Fruit fly (Drosophila melanogaster) whole organism, wandering third instar larva: Measurements from ENCODE around the gene CG13113.

ENCODE experiments used
- CG32264 ChIP-seq: fragments of 200-800 bp; sonication (Bioruptor generic); optimal IDR thresholded peaks from 2 replicates; lab custom pipeline; 2016; ENCODE audit warnings: missing biosample characterization, missing genetic modification characterization
- CrebA ChIP-seq: fragments of 200-800 bp; sonication (Bioruptor generic); optimal IDR thresholded peaks from 2 replicates; lab custom pipeline; 2016; ENCODE audit warnings: missing biosample characterization, mild to moderate bottlenecking, missing genetic modification characterization, borderline replicate concordance
- Dif ChIP-seq: fragments of 200-275, 200-300 bp; sonication (Bioruptor generic); optimal IDR thresholded peaks from 2 replicates; lab custom pipeline; 2018; ENCODE audit warnings: missing biosample characterization, missing genetic modification characterization; ENCODE audit not compliant: partially characterized antibody
- GATAd ChIP-seq: sonication (Bioruptor generic); optimal IDR thresholded peaks from 2 replicates; lab custom pipeline; 2016; ENCODE audit warnings: missing biosample characterization, missing genetic modification characterization
- HLH106 ChIP-seq: fragments of 200-800 bp; optimal IDR thresholded peaks from 3 replicates; lab custom pipeline; 2019; ENCODE audit warnings: missing biosample characterization, mild to moderate bottlenecking, missing genetic modification characterization, moderate library complexity
- Hnf4 ChIP-seq: fragments of 200-800 bp; sonication (Bioruptor generic); optimal IDR thresholded peaks from 2 replicates; lab custom pipeline; 2016; ENCODE audit warnings: missing biosample characterization, mild to moderate bottlenecking, missing genetic modification characterization
- Hr78 ChIP-seq: fragments of >200 bp; optimal IDR thresholded peaks from 2 replicates; lab custom pipeline; 2017; ENCODE audit warnings: missing biosample characterization, missing genetic modification characterization
- Hr83 ChIP-seq: fragments of 200-300 bp; sonication (Bioruptor generic); optimal IDR thresholded peaks from 2 replicates; lab custom pipeline; 2016; ENCODE audit warnings: missing biosample characterization, mild to moderate bottlenecking, missing genetic modification characterization, moderate library complexity; ENCODE audit not compliant: poor library complexity, severe bottlenecking
- Mio ChIP-seq: sonication (Bioruptor generic); optimal IDR thresholded peaks from 2 replicates; lab custom pipeline; 2016; ENCODE audit warnings: missing biosample characterization, missing genetic modification characterization
- N ChIP-seq: fragments of >200 bp; optimal IDR thresholded peaks from 2 replicates; lab custom pipeline; 2018; ENCODE audit warnings: missing biosample characterization, missing external identifiers, missing genetic modification characterization
- OdsH ChIP-seq: fragments of 200-800 bp; sonication (Bioruptor generic); optimal IDR thresholded peaks from 2 replicates; lab custom pipeline; 2016; ENCODE audit warnings: missing biosample characterization, mild to moderate bottlenecking, missing genetic modification characterization
- Rel ChIP-seq, 2 experiments: fragments of 200-800 bp; sonication (Bioruptor generic) in 1 of 2; optimal IDR thresholded peaks; 2 replicates in 1 of 2; 3 replicates in 1 of 2; lab custom pipeline; 2016 to 2019; ENCODE audit warnings: mild to moderate bottlenecking in 2 of 2, missing biosample characterization in 2 of 2, missing genetic modification characterization in 2 of 2, moderate library complexity in 1 of 2
- Sp1 ChIP-seq: fragments of 200-800 bp; sonication (Bioruptor generic); optimal IDR thresholded peaks from 3 replicates; lab custom pipeline; 2019; ENCODE audit warnings: missing biosample characterization, mild to moderate bottlenecking, missing genetic modification characterization, moderate library complexity
- Vsx2 ChIP-seq: fragments of 200-300, 225-300 bp; sonication (Bioruptor generic); optimal IDR thresholded peaks from 2 replicates; lab custom pipeline; 2018; ENCODE audit warnings: missing biosample characterization, missing genetic modification characterization; ENCODE audit not compliant: partially characterized antibody
- br ChIP-seq: fragments of 200-800 bp; sonication (Bioruptor generic); optimal IDR thresholded peaks from 2 replicates; lab custom pipeline; 2016; ENCODE audit warnings: missing biosample characterization, missing genetic modification characterization
- brk ChIP-seq: fragments of 200-800 bp; sonication (Bioruptor generic); optimal IDR thresholded peaks from 2 replicates; lab custom pipeline; 2016; ENCODE audit warnings: missing biosample characterization, mild to moderate bottlenecking, missing genetic modification characterization
- dl ChIP-seq, 2 experiments: fragments of 175-275, 200-275 bp in 1 of 2; fragments of 200-275 bp in 1 of 2; sonication (Bioruptor generic); optimal IDR thresholded peaks; lab custom pipeline; 2018; ENCODE audit warnings: mild to moderate bottlenecking in 2 of 2, missing biosample characterization in 2 of 2, missing genetic modification characterization in 2 of 2, moderate library complexity in 2 of 2; ENCODE audit not compliant: partially characterized antibody in 2 of 2, insufficient read depth in 1 of 2
- dsf ChIP-seq: sonication (Bioruptor generic); optimal IDR thresholded peaks from 2 replicates; lab custom pipeline; 2016; ENCODE audit warnings: missing biosample characterization, missing genetic modification characterization, borderline replicate concordance
- ey ChIP-seq: fragments of 200-800 bp; sonication (Bioruptor generic); optimal IDR thresholded peaks from 2 replicates; lab custom pipeline; 2016; ENCODE audit warnings: missing biosample characterization, missing genetic modification characterization
- foxo ChIP-seq, 2 experiments: fragments of 200-800 bp; sonication (Bioruptor generic); optimal IDR thresholded peaks; 2 replicates in 1 of 2; 3 replicates in 1 of 2; lab custom pipeline; 2016 to 2017; ENCODE audit warnings: missing biosample characterization in 2 of 2, missing genetic modification characterization in 2 of 2
- fru ChIP-seq: fragments of 200-800 bp; sonication (Bioruptor generic); optimal IDR thresholded peaks from 3 replicates; lab custom pipeline; 2016; ENCODE audit warnings: missing biosample characterization, mild to moderate bottlenecking, missing genetic modification characterization
- h ChIP-seq: fragments of 200-800 bp; sonication (Bioruptor generic); optimal IDR thresholded peaks from 3 replicates; lab custom pipeline; 2016; ENCODE audit warnings: missing biosample characterization, mild to moderate bottlenecking, missing genetic modification characterization
- lola ChIP-seq: fragments of >200 bp; optimal IDR thresholded peaks from 2 replicates; lab custom pipeline; 2017; ENCODE audit warnings: missing biosample characterization, missing genetic modification characterization
- pan ChIP-seq: fragments of >200 bp; optimal IDR thresholded peaks from 2 replicates; lab custom pipeline; 2017
- rgr ChIP-seq: fragments of 200-800 bp; sonication (Bioruptor generic); optimal IDR thresholded peaks from 3 replicates; lab custom pipeline; 2016; ENCODE audit warnings: missing biosample characterization, mild to moderate bottlenecking, missing genetic modification characterization
- sage ChIP-seq: fragments of 200-800 bp; sonication (Bioruptor generic); optimal IDR thresholded peaks from 2 replicates; lab custom pipeline; 2016; ENCODE audit warnings: missing biosample characterization, mild to moderate bottlenecking, missing genetic modification characterization
- tai ChIP-seq: sonication (Bioruptor generic); optimal IDR thresholded peaks from 2 replicates; lab custom pipeline; 2016; ENCODE audit warnings: missing biosample characterization, missing genetic modification characterization
- usp ChIP-seq: fragments of >200 bp; optimal IDR thresholded peaks from 2 replicates; lab custom pipeline; 2017; ENCODE audit warnings: missing biosample characterization, missing genetic modification characterization
- woc ChIP-seq: sonication (Bioruptor generic); optimal IDR thresholded peaks from 2 replicates; lab custom pipeline; 2016; ENCODE audit warnings: missing biosample characterization, mild to moderate bottlenecking, missing genetic modification characterization

The CG13113 gene

dm6 chr2L:9581582-9581981 is 37.6 kb downstream of the CG13113 start, which contains the start of gene gcm:
Gene gcm (minus strand): TSS chr2L:9581745.
- TF ChIP-seq Vsx2 (GFP tag; lab: Kevin White, UChicago) (peak; percentile 41), GATAd (GFP tag; lab: Kevin White, UChicago) (no peak), CG32264 (GFP tag; lab: Kevin White, UChicago) (no peak), CrebA (GFP tag; lab: Kevin White, UChicago) (no peak), Hr83 (no peak), lola (GFP tag; lab: Kevin White, UChicago) (no peak), Mio (GFP tag; lab: Kevin White, UChicago) (no peak), dl (GFP tag; optimal IDR thresholded peaks at IDR 0.05; lab: Kevin White, UChicago; ENCODE audit: insufficient read depth in 1 of 2, partially characterized antibody in 2 of 2) (peak in 1 of 2 experiments; percentile 42), Rel (GFP tag; optimal IDR thresholded peaks at IDR 0.05; lab: Kevin White, UChicago) (no peak), Rel (tag; optimal IDR thresholded peaks at IDR 0.05; lab: Kevin White, UChicago) (no peak), fru (GFP tag; lab: Kevin White, UChicago) (no peak)

- TF ChIP-seq Hr83 (no peak), Sp1 (GFP tag; lab: Kevin White, UChicago) (no peak), fru (GFP tag; lab: Kevin White, UChicago) (no peak), CG32264 (GFP tag; lab: Kevin White, UChicago) (no peak), woc (GFP tag; lab: Kevin White, UChicago) (no peak), OdsH (GFP tag; lab: Kevin White, UChicago) (no peak), lola (GFP tag; lab: Kevin White, UChicago) (no peak), tai (no peak), usp (GFP tag; lab: Kevin White, UChicago) (no peak), Vsx2 (GFP tag; lab: Kevin White, UChicago) (no peak), pan (lab: Kevin White, UChicago) (no peak)
Observed at dm6 chr2L:9584098-9584703, 40.2 kb downstream of the CG13113 start.

- TF ChIP-seq h (no peak), Dif (GFP tag; lab: Kevin White, UChicago) (no peak), Mio (GFP tag; lab: Kevin White, UChicago) (no peak), N (GFP tag; lab: Kevin White, UChicago) (no peak), Hnf4 (no peak), Rel (GFP tag; optimal IDR thresholded peaks at IDR 0.05; lab: Kevin White, UChicago) (no peak), Rel (tag; optimal IDR thresholded peaks at IDR 0.05; lab: Kevin White, UChicago) (no peak), dl (GFP tag; optimal IDR thresholded peaks at IDR 0.05; lab: Kevin White, UChicago; ENCODE audit: insufficient read depth in 1 of 2, partially characterized antibody in 2 of 2) (no peak), sage (GFP tag; lab: Kevin White, UChicago) (no peak), tai (no peak), pan (lab: Kevin White, UChicago) (no peak)
Observed at dm6 chr2L:9585942-9586341, 42.0 kb downstream of the CG13113 start.

- TF ChIP-seq br (no peak), OdsH (GFP tag; lab: Kevin White, UChicago) (no peak), brk (GFP tag; lab: Kevin White, UChicago) (no peak), rgr (GFP tag; lab: Kevin White, UChicago) (no peak), tai (no peak), usp (GFP tag; lab: Kevin White, UChicago) (no peak), pan (lab: Kevin White, UChicago) (no peak), Hr83 (no peak), N (GFP tag; lab: Kevin White, UChicago) (no peak), Dif (GFP tag; lab: Kevin White, UChicago) (no peak), HLH106 (no peak), ey (GFP tag; lab: Kevin White, UChicago) (no peak), fru (GFP tag; lab: Kevin White, UChicago) (no peak), foxo (GFP tag; optimal IDR thresholded peaks at IDR 0.05; lab: Kevin White, UChicago) (no peak), dl (GFP tag; optimal IDR thresholded peaks at IDR 0.05; lab: Kevin White, UChicago; ENCODE audit: insufficient read depth in 1 of 2, partially characterized antibody in 2 of 2) (no peak)
Observed at dm6 chr2L:9589176-9589575, 45.2 kb downstream of the CG13113 start, which contains the start of gene CG3841. Gene CG3841 (plus strand): TSS chr2L:9589476.

- TF ChIP-seq foxo (GFP tag; optimal IDR thresholded peaks at IDR 0.05; lab: Kevin White, UChicago) (no peak), dl (GFP tag; optimal IDR thresholded peaks at IDR 0.05; lab: Kevin White, UChicago; ENCODE audit: insufficient read depth in 1 of 2, partially characterized antibody in 2 of 2) (no peak), dsf (GFP tag; lab: Kevin White, UChicago) (no peak), Hr78 (GFP tag; lab: Kevin White, UChicago) (no peak)
Observed at dm6 chr2L:9591146-9591545, 47.2 kb downstream of the CG13113 start.
